Worm (Caenorhabditis elegans): ENCODE measurements around the gene pho-4.

ce11 chrII:5225284-5225683 is 13.0 kb downstream of the pho-4 start, which contains the start of gene dsh-1:
- TF ChIP-seq T26A5.8 (tag; optimal IDR thresholded peaks at IDR 0.05) (no peak), zfh-2 (GFP tag; conservative IDR thresholded peaks at IDR 0.05) (no peak)
